Fruit fly (Drosophila melanogaster): ENCODE results near the gene Droj2.
A peak's percentile ranks its signal among the peaks of the same experiment; 100 is the strongest.

Droj2 gene

dm6 chr3R:13400902-13401721, 19.2 kb downstream of the Droj2 start (continued):
- TF ChIP-seq Hmx (GFP tag; optimal IDR thresholded peaks at IDR 0.05), result peak; percentile 32
- peak; percentile 58 for TF ChIP-seq NK7.1 (GFP tag; optimal IDR thresholded peaks at IDR 0.05)
- peak; percentile 77 for TF ChIP-seq CG31224 (GFP tag; IDR thresholded peaks at IDR 0.05)
- peak; percentile 82 for TF ChIP-seq Fer1 (GFP tag; optimal IDR thresholded peaks at IDR 0.05)
- peak; percentile 89 for TF ChIP-seq CHES-1-like (GFP tag; optimal IDR thresholded peaks at IDR 0.05)
- peak; percentile 64 for TF ChIP-seq MTF-1 (GFP tag; optimal IDR thresholded peaks at IDR 0.05; ENCODE audit: borderline replicate concordance)
- TF ChIP-seq Ets65A (GFP tag), result peak; percentile 96
- peak; percentile 84 for TF ChIP-seq HHEX (GFP tag; optimal IDR thresholded peaks at IDR 0.05)
- peak; percentile 74 for TF ChIP-seq Nf-YC (tag; optimal IDR thresholded peaks at IDR 0.05)
- peak; percentile 73 for TF ChIP-seq sd (tag; optimal IDR thresholded peaks at IDR 0.05)
- peak; percentile 86 to 93 for TF ChIP-seq Hr51 (GFP tag; optimal IDR thresholded peaks at IDR 0.05)
- TF ChIP-seq inv (GFP tag; IDR thresholded peaks at IDR 0.05; ENCODE audit: partially characterized antibody), result no peak
- peak; percentile 94 for TF ChIP-seq CG10209 (GFP tag; optimal IDR thresholded peaks at IDR 0.05)
- no peak for TF ChIP-seq CG34376 (GFP tag; optimal IDR thresholded peaks at IDR 0.05)
- TF ChIP-seq CG17568 (GFP tag; optimal IDR thresholded peaks at IDR 0.05), result peak; percentile 85
- TF ChIP-seq cad (GFP tag; optimal IDR thresholded peaks at IDR 0.05), result no peak
- peak; percentile 80 for TF ChIP-seq CG12236 (GFP tag; optimal IDR thresholded peaks at IDR 0.05)
- TF ChIP-seq Dad (GFP tag; optimal IDR thresholded peaks at IDR 0.05), result peak; percentile 84
- TF ChIP-seq sens (GFP tag), result peak; percentile 99
- TF ChIP-seq ase (GFP tag; IDR thresholded peaks at IDR 0.05), result peak; percentile 66
- no peak for TF ChIP-seq Hr39 (optimal IDR thresholded peaks at IDR 0.05)
- no peak for TF ChIP-seq tll (GFP tag; optimal IDR thresholded peaks at IDR 0.05)
- TF ChIP-seq az2 (GFP tag; optimal IDR thresholded peaks at IDR 0.05), result peak; percentile 90
- peak; percentile 91 for TF ChIP-seq CG7786 (GFP tag; optimal IDR thresholded peaks at IDR 0.05)
- TF ChIP-seq CG12104 (GFP tag; optimal IDR thresholded peaks at IDR 0.05), result peak; percentile 69
- TF ChIP-seq Sox102F (GFP tag; optimal IDR thresholded peaks at IDR 0.05), result peak; percentile 92
- no peak for TF ChIP-seq bbx (GFP tag; IDR thresholded peaks at IDR 0.05; ENCODE audit: partially characterized antibody)
- peak; percentile 80 for TF ChIP-seq fd3F (GFP tag; optimal IDR thresholded peaks at IDR 0.05)
- TF ChIP-seq CG7271 (tag; optimal IDR thresholded peaks at IDR 0.05), result peak; percentile 43
- TF ChIP-seq trem (tag; optimal IDR thresholded peaks at IDR 0.05), result peak; percentile 88
- peak; percentile 70 for TF ChIP-seq CG6654 (GFP tag; optimal IDR thresholded peaks at IDR 0.05)
- peak; percentile 61 for TF ChIP-seq CG5245 (GFP tag; optimal IDR thresholded peaks at IDR 0.05)
- TF ChIP-seq Gug (GFP tag; IDR thresholded peaks at IDR 0.05), result peak; percentile 61; the same call in 3 of the 4 replicates
- peak; percentile 88 for TF ChIP-seq E2f1 (GFP tag; IDR thresholded peaks at IDR 0.05)

dm6 chr3R:13401722-13402296, 19.9 kb downstream of the Droj2 start, which contains the start of gene GILT1:
Gene GILT1, minus strand, starts transcription at chr3R:13401862.
- TF ChIP-seq dysf (GFP tag; IDR thresholded peaks at IDR 0.05), result no peak
- TF ChIP-seq CG9609 (GFP tag; optimal IDR thresholded peaks at IDR 0.05), result no peak
- no peak for TF ChIP-seq lab (GFP tag; optimal IDR thresholded peaks at IDR 0.05)
- TF ChIP-seq CG6254 (GFP tag; optimal IDR thresholded peaks at IDR 0.05), result no peak
- TF ChIP-seq CG10654 (GFP tag; optimal IDR thresholded peaks at IDR 0.05), result no peak
- peak; percentile 5 for TF ChIP-seq oc (tag; optimal IDR thresholded peaks at IDR 0.05)
- TF ChIP-seq stwl (tag; optimal IDR thresholded peaks at IDR 0.05), result peak; percentile 6
- no peak for TF ChIP-seq Ravus (GFP tag; IDR thresholded peaks at IDR 0.05)
- TF ChIP-seq Nf-YB (GFP tag; optimal IDR thresholded peaks at IDR 0.05), result no peak
- TF ChIP-seq Med (GFP tag), result peak; percentile 59
- peak; percentile 0 for TF ChIP-seq kni (GFP tag; optimal IDR thresholded peaks at IDR 0.05)
- no peak for TF ChIP-seq CG34224 (GFP tag; IDR thresholded peaks at IDR 0.05; ENCODE audit: partially characterized antibody)
- TF ChIP-seq sd (tag; optimal IDR thresholded peaks at IDR 0.05), result no peak
- 0 out of 2 replicates have a peak, but pooled peaks have one; percentile 15 for TF ChIP-seq sim (GFP tag; IDR thresholded peaks at IDR 0.05)
- TF ChIP-seq Deaf1 (tag; optimal IDR thresholded peaks at IDR 0.05), result peak; percentile 13
- peak; percentile 6; the same call in 1 of the 2 replicates for TF ChIP-seq E2f2 (GFP tag; IDR thresholded peaks at IDR 0.05)
- TF ChIP-seq lbe (GFP tag; optimal IDR thresholded peaks at IDR 0.05), result no peak
